Worm (Caenorhabditis elegans) whole organism, midembryonic: ENCODE measurements around the gene dnj-9.

Experiments
- med-1 ChIP-seq: sonication (generic microtip); optimal IDR thresholded peaks from 2 replicates; lab custom pipeline; 2017; ENCODE audit warnings: missing genetic modification characterization, mild to moderate bottlenecking, missing compliant biosample characterization, antibody characterized with exemption, missing genetic modification reagents; ENCODE audit not compliant: insufficient read depth
- ztf-29 ChIP-seq: fragments of 200-800 bp; sonication (Bioruptor generic); IDR thresholded peaks from 2 replicates; pipeline ENCODE4 v1.3.6; 2022; ENCODE audit warnings: missing genetic modification reagents, missing genetic modification characterization, missing compliant biosample characterization

- TF ChIP-seq ztf-29 (GFP tag; lab: Robert Waterston, UW): no peak
- no peak for TF ChIP-seq med-1 (GFP tag; lab: Kevin White, UChicago)
Observed at ce11 chrII:4805799-4806198, 46.1 kb upstream of the dnj-9 start.
